Fruit fly (Drosophila melanogaster) whole organism, embryonic: Measurements from ENCODE around the gene CG9518.
A peak's percentile ranks its signal among the peaks of the same experiment; 100 is the strongest.

Experiments used
- ATbp ChIP-seq: fragments of 200-800 bp; sonication (Bioruptor generic); optimal IDR thresholded peaks from 2 replicates; lab custom pipeline; 2017; ENCODE audit warnings: missing biosample characterization, mild to moderate bottlenecking, missing genetic modification characterization, missing genetic modification reagents
- B-H1 ChIP-seq: fragments of 200-800 bp; sonication (Bioruptor generic); IDR thresholded peaks from 3 replicates; pipeline ENCODE4 v1.3.6; 2022; ENCODE audit warnings: missing biosample characterization, missing genetic modification characterization
- B-H2 ChIP-seq: fragments of 200-800 bp; sonication (Bioruptor generic); optimal IDR thresholded peaks from 2 replicates; lab custom pipeline; 2018; ENCODE audit warnings: missing biosample characterization, mild to moderate bottlenecking, missing genetic modification characterization
- CG10366 ChIP-seq: fragments of 200-800 bp; sonication (Bioruptor generic); IDR thresholded peaks from 2 replicates; pipeline ENCODE4 v1.3.6; 2022; ENCODE audit warnings: missing biosample characterization, missing genetic modification characterization
- CG10462 ChIP-seq: fragments of 200-800 bp; sonication (Bioruptor generic); optimal IDR thresholded peaks from 2 replicates; lab custom pipeline; 2016; ENCODE audit warnings: missing biosample characterization, missing genetic modification characterization
- CG12744 ChIP-seq: fragments of 200-800 bp; sonication (Bioruptor generic); optimal IDR thresholded peaks from 2 replicates; lab custom pipeline; 2016; ENCODE audit warnings: missing biosample characterization, missing genetic modification characterization
- CG13287 ChIP-seq: fragments of 200-800 bp; sonication (Bioruptor generic); IDR thresholded peaks from 2 replicates; pipeline ENCODE4 v1.3.6; 2022; ENCODE audit warnings: missing biosample characterization, missing genetic modification characterization; ENCODE audit not compliant: partially characterized antibody
- CG15514 ChIP-seq: fragments of 200-800 bp; sonication (Bioruptor generic); optimal IDR thresholded peaks from 3 replicates; lab custom pipeline; 2017; ENCODE audit warnings: missing biosample characterization, missing genetic modification characterization, mild to moderate bottlenecking, moderate library complexity, missing genetic modification reagents
- CG16815 ChIP-seq: fragments of 200-800 bp; sonication (Bioruptor generic); optimal IDR thresholded peaks from 3 replicates; lab custom pipeline; 2017; ENCODE audit warnings: missing biosample characterization, mild to moderate bottlenecking, missing genetic modification characterization
- CG16863 ChIP-seq: fragments of 200-800 bp; sonication (Bioruptor generic); optimal IDR thresholded peaks from 3 replicates; lab custom pipeline; 2016; ENCODE audit warnings: missing biosample characterization, missing genetic modification characterization
- CG1792 ChIP-seq: fragments of 200-800 bp; sonication (Bioruptor generic); optimal IDR thresholded peaks from 2 replicates; lab custom pipeline; 2016; ENCODE audit warnings: missing biosample characterization, missing genetic modification characterization
- CG18599 ChIP-seq: fragments of 200-800 bp; sonication (Bioruptor generic); optimal IDR thresholded peaks from 3 replicates; lab custom pipeline; 2017; ENCODE audit warnings: missing biosample characterization, missing genetic modification characterization, mild to moderate bottlenecking, moderate library complexity, missing genetic modification reagents
- CG30431 ChIP-seq: fragments of 200-800 bp; sonication (Bioruptor generic); optimal IDR thresholded peaks from 2 replicates; lab custom pipeline; 2017; ENCODE audit warnings: missing biosample characterization, missing genetic modification characterization
- CG34422 ChIP-seq: fragments of 200-800 bp; sonication (Bioruptor generic); IDR thresholded peaks from 3 replicates; pipeline ENCODE4 v1.3.6; 2022; ENCODE audit warnings: missing biosample characterization, missing genetic modification characterization
- CG6175 ChIP-seq: fragments of 200-800 bp; sonication (Bioruptor generic); IDR thresholded peaks from 3 replicates; pipeline ENCODE4 v1.3.6; 2022; ENCODE audit warnings: missing biosample characterization, missing genetic modification characterization
- CG6689 ChIP-seq: fragments of 200-800 bp; sonication (Bioruptor generic); IDR thresholded peaks from 2 replicates; pipeline ENCODE4 v1.3.6; 2022; ENCODE audit warnings: missing biosample characterization, missing genetic modification characterization
- CG6813 ChIP-seq: fragments of 200-800 bp; sonication (Bioruptor generic); optimal IDR thresholded peaks from 2 replicates; lab custom pipeline; 2017; ENCODE audit warnings: missing biosample characterization, missing genetic modification characterization, mild to moderate bottlenecking, moderate library complexity, missing genetic modification reagents
- CG9727 ChIP-seq: fragments of 200-800 bp; sonication (Bioruptor generic); optimal IDR thresholded peaks from 3 replicates; lab custom pipeline; 2017; ENCODE audit warnings: missing biosample characterization, mild to moderate bottlenecking, missing genetic modification characterization
- CG9876 ChIP-seq: fragments of 200-800 bp; sonication (Bioruptor generic); optimal IDR thresholded peaks from 2 replicates; lab custom pipeline; 2016; ENCODE audit warnings: missing biosample characterization, missing genetic modification characterization
- CoRest ChIP-seq: fragments of 200-800 bp; sonication (Bioruptor generic); optimal IDR thresholded peaks from 3 replicates; lab custom pipeline; 2018; ENCODE audit warnings: missing biosample characterization, mild to moderate bottlenecking, missing genetic modification characterization, moderate library complexity
- Dbx ChIP-seq: fragments of 200-800 bp; sonication (Bioruptor generic); IDR thresholded peaks from 3 replicates; pipeline ENCODE4 v1.3.6; 2022; ENCODE audit warnings: missing biosample characterization, missing genetic modification characterization
- Dll ChIP-seq: fragments of 200-800 bp; sonication (Bioruptor generic); IDR thresholded peaks from 4 replicates; pipeline ENCODE4 v1.3.6; 2022; ENCODE audit warnings: missing biosample characterization, missing genetic modification characterization; ENCODE audit not compliant: partially characterized antibody
- Fer1 ChIP-seq: fragments of 200-800 bp; sonication (Bioruptor generic); optimal IDR thresholded peaks from 2 replicates; lab custom pipeline; 2017; ENCODE audit warnings: missing biosample characterization, mild to moderate bottlenecking, missing genetic modification characterization
- H2.0 ChIP-seq: fragments of 200-800 bp; sonication (Bioruptor generic); IDR thresholded peaks from 2 replicates; pipeline ENCODE4 v1.3.6; 2022; ENCODE audit warnings: missing biosample characterization, missing genetic modification characterization
- HLH4C ChIP-seq: fragments of 200-800 bp; sonication (Bioruptor generic); IDR thresholded peaks from 3 replicates; pipeline ENCODE4 v1.3.6; 2022; ENCODE audit warnings: missing biosample characterization, missing genetic modification characterization; ENCODE audit not compliant: partially characterized antibody
- HLH54F ChIP-seq: fragments of 200-800 bp; sonication (Bioruptor generic); optimal IDR thresholded peaks from 3 replicates; lab custom pipeline; 2016; ENCODE audit warnings: missing biosample characterization, missing genetic modification characterization
- Hand ChIP-seq: fragments of 200-800 bp; sonication (Bioruptor generic); optimal IDR thresholded peaks from 2 replicates; lab custom pipeline; 2017; ENCODE audit warnings: mild to moderate bottlenecking, missing biosample characterization, missing genetic modification reagents, missing genetic modification characterization
- Hr78 ChIP-seq, 2 experiments: fragments of 200-800 bp in 1 of 2; fragments of >200 bp in 1 of 2; sonication (Bioruptor generic) in 1 of 2; optimal IDR thresholded peaks; 2 replicates each; lab custom pipeline; 2017 to 2019; ENCODE audit warnings: missing biosample characterization in 2 of 2, missing genetic modification characterization in 2 of 2, mild to moderate bottlenecking in 1 of 2, moderate library complexity in 1 of 2
- Sox100B ChIP-seq: fragments of 200-800 bp; sonication (Bioruptor generic); optimal IDR thresholded peaks from 3 replicates; lab custom pipeline; 2018; ENCODE audit warnings: missing biosample characterization, mild to moderate bottlenecking, missing genetic modification characterization
- Sry-δ ChIP-seq: fragments of 200-800 bp; sonication (Bioruptor generic); optimal IDR thresholded peaks from 2 replicates; lab custom pipeline; 2016; ENCODE audit warnings: missing biosample characterization, missing genetic modification characterization
- Trl ChIP-seq, 3 experiments: fragments of >200 bp in 2 of 3; fragments of 200-800 bp in 1 of 3; sonication (Bioruptor generic) in 1 of 3; optimal IDR thresholded peaks; 2 replicates in 1 of 3; 3 replicates in 2 of 3; lab custom pipeline; 2016 to 2017; ENCODE audit warnings: missing biosample characterization in 1 of 3, missing genetic modification characterization in 1 of 3
- ato ChIP-seq: fragments of 200-800 bp; sonication (Bioruptor generic); IDR thresholded peaks from 2 replicates; pipeline ENCODE4 v1.3.6; 2022; ENCODE audit warnings: missing biosample characterization, missing genetic modification characterization; ENCODE audit not compliant: partially characterized antibody
- dimm ChIP-seq: fragments of 200-800 bp; sonication (Bioruptor generic); IDR thresholded peaks from 2 replicates; pipeline ENCODE4 v1.3.6; 2022; ENCODE audit warnings: missing biosample characterization, missing genetic modification characterization
- her ChIP-seq: fragments of 200-800 bp; sonication (Bioruptor generic); optimal IDR thresholded peaks from 2 replicates; lab custom pipeline; 2016; ENCODE audit warnings: missing biosample characterization, missing genetic modification characterization
- insv ChIP-seq, 2 experiments: fragments of 200-800 bp; sonication (Bioruptor generic); optimal IDR thresholded peaks; 3 replicates each; lab custom pipeline; 2016 to 2018; ENCODE audit warnings: missing biosample characterization in 2 of 2, missing genetic modification characterization in 2 of 2
- onecut ChIP-seq: fragments of 200-800 bp; sonication (Bioruptor generic); IDR thresholded peaks from 2 replicates; pipeline ENCODE4 v1.3.6; 2022; ENCODE audit warnings: missing biosample characterization, missing genetic modification characterization
- phol ChIP-seq: fragments of 200-800 bp; sonication (Bioruptor generic); optimal IDR thresholded peaks from 3 replicates; lab custom pipeline; 2018; ENCODE audit warnings: missing biosample characterization, mild to moderate bottlenecking, missing genetic modification characterization, moderate library complexity
- pzg ChIP-seq: fragments of 200-800 bp; sonication (Bioruptor generic); optimal IDR thresholded peaks from 3 replicates; lab custom pipeline; 2018; ENCODE audit warnings: missing biosample characterization, mild to moderate bottlenecking, missing genetic modification characterization, moderate library complexity
- repo ChIP-seq: fragments of 200-800 bp; sonication (Bioruptor generic); optimal IDR thresholded peaks from 2 replicates; lab custom pipeline; 2016; ENCODE audit warnings: missing biosample characterization, missing genetic modification characterization
- row ChIP-seq: fragments of 200-800 bp; sonication (Bioruptor generic); IDR thresholded peaks from 3 replicates; pipeline ENCODE4 v1.3.6; 2022; ENCODE audit warnings: missing biosample characterization, missing genetic modification characterization
- seq ChIP-seq: fragments of 200-800 bp; sonication (Bioruptor generic); IDR thresholded peaks from 2 replicates; pipeline ENCODE4 v1.3.6; 2022; ENCODE audit warnings: missing biosample characterization, missing genetic modification characterization
- sima ChIP-seq: fragments of 200-800 bp; sonication (Bioruptor generic); optimal IDR thresholded peaks from 2 replicates; lab custom pipeline; 2016; ENCODE audit warnings: missing biosample characterization, missing genetic modification characterization
- slbo ChIP-seq: fragments of 200-800 bp; sonication (Bioruptor generic); IDR thresholded peaks from 2 replicates; pipeline ENCODE4 v1.3.6; 2022; ENCODE audit warnings: missing biosample characterization, missing genetic modification characterization
- slou ChIP-seq: fragments of 200-800 bp; sonication (Bioruptor generic); optimal IDR thresholded peaks from 3 replicates; lab custom pipeline; 2016; ENCODE audit warnings: missing biosample characterization, missing genetic modification characterization
- ssp ChIP-seq: fragments of 200-800 bp; sonication (Bioruptor generic); IDR thresholded peaks from 2 replicates; pipeline ENCODE4 v1.3.6; 2022; ENCODE audit warnings: missing biosample characterization, missing genetic modification characterization
- stwl ChIP-seq: fragments of 200-800 bp; sonication (Bioruptor generic); optimal IDR thresholded peaks from 3 replicates; lab custom pipeline; 2018; ENCODE audit warnings: missing biosample characterization, mild to moderate bottlenecking, missing genetic modification characterization, moderate library complexity
- unc-4 ChIP-seq: fragments of 200-800 bp; sonication (Bioruptor generic); IDR thresholded peaks from 2 replicates; pipeline ENCODE4 v1.3.6; 2022; ENCODE audit warnings: missing biosample characterization, missing genetic modification characterization; ENCODE audit not compliant: partially characterized antibody
- zfh1 ChIP-seq: fragments of 200-800 bp; sonication (Bioruptor generic); IDR thresholded peaks from 3 replicates; pipeline ENCODE4 v1.3.6; 2022; ENCODE audit warnings: missing biosample characterization, missing genetic modification characterization

The CG9518 gene

DNA sequence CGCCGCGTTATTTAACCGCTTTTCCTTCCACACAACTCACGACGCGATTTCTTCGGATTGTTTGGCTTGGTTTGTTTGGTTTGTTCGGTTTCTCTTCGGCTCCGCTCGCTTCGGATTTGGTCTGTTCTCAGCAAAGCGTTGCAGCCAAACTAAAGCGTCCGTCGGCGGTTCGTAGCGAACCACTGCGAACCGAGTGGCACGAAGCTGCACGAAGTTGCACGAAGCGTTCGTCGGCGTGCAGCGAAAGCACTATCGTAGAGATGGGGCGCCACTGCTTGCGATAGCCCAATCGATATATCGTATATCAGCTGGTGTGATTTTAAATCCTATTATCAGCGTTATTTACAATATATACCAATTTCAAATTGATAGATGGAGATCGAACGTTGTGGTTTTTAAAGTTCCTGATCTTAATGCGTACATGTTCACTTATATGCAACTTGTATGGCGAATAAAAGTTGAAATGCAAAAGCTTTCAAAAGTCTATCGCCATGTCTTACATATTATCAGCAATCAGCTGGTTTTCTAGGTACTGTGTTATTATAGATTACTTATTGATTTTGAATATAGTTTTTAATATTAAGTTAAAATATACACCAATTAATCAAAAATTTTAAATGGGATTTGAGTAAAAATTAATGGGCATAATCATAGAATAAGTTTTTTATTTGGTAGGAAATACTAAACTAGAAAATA is 44.9 kb downstream of the CG9518 start, which contains the start of gene rut (continued):
- peak; percentile 95 for TF ChIP-seq CG6175 (GFP tag; lab: Robert Waterston, UW)
- TF ChIP-seq CG9727 (GFP tag; lab: Kevin White, UChicago) = no peak
- peak; percentile 91 for TF ChIP-seq unc-4 (GFP tag; lab: Robert Waterston, UW)
- TF ChIP-seq slou (GFP tag; lab: Kevin White, UChicago) = no peak
- TF ChIP-seq CG10366 (GFP tag; lab: Robert Waterston, UW) = peak; percentile 22; the same call in 1 of the 2 replicates
- TF ChIP-seq Dll (GFP tag; lab: Robert Waterston, UW) = peak; percentile 90
- TF ChIP-seq CG12744 (GFP tag; lab: Kevin White, UChicago) = peak; percentile 25
- TF ChIP-seq Fer1 (GFP tag; lab: Kevin White, UChicago) = peak; percentile 17
- no peak for TF ChIP-seq CG10462 (GFP tag; lab: Kevin White, UChicago)
- TF ChIP-seq CG16863 (GFP tag; lab: Kevin White, UChicago) = no peak
- TF ChIP-seq seq (GFP tag; lab: Robert Waterston, UW) = 0 out of 2 replicates have a peak, but pooled peaks have one; percentile 6
- peak; percentile 22; the same call in 1 of the 2 replicates for TF ChIP-seq onecut (GFP tag; lab: Robert Waterston, UW)
- TF ChIP-seq HLH4C (GFP tag; lab: Robert Waterston, UW) = peak; percentile 93
- TF ChIP-seq ssp (GFP tag; lab: Robert Waterston, UW) = 0 out of 2 replicates have a peak, but pooled peaks have one; percentile 21
- TF ChIP-seq CG34422 (GFP tag; lab: Robert Waterston, UW) = peak; percentile 64; the same call in 1 of the 3 replicates
- peak; percentile 89 for TF ChIP-seq row (GFP tag; lab: Robert Waterston, UW)
- 0 out of 2 replicates have a peak, but pooled peaks have one; percentile 7 for TF ChIP-seq CG6689 (GFP tag; lab: Robert Waterston, UW)
- TF ChIP-seq B-H1 (GFP tag; lab: Robert Waterston, UW) = no peak
- TF ChIP-seq Hr78 (GFP tag; optimal IDR thresholded peaks at IDR 0.05; lab: Kevin White, UChicago) = no peak
- peak; percentile 64 for TF ChIP-seq pzg
- peak; percentile 1 for TF ChIP-seq phol
- TF ChIP-seq CG6813 (GFP tag; lab: Kevin White, UChicago) = no peak
- TF ChIP-seq CG9876 (GFP tag; lab: Kevin White, UChicago) = no peak
- TF ChIP-seq dimm (GFP tag; lab: Robert Waterston, UW) = no peak
- peak; percentile 22 for TF ChIP-seq CG18599 (GFP tag; lab: Kevin White, UChicago)
- no peak for TF ChIP-seq her (GFP tag; lab: Kevin White, UChicago)
- TF ChIP-seq CG30431 (GFP tag; lab: Kevin White, UChicago) = no peak
- TF ChIP-seq Dbx (GFP tag; lab: Robert Waterston, UW) = peak; percentile 67
- TF ChIP-seq ato (GFP tag; lab: Robert Waterston, UW) = peak; percentile 92; the same call in 1 of the 2 replicates
- TF ChIP-seq CG13287 (GFP tag; lab: Robert Waterston, UW) = peak; percentile 93
- no peak for TF ChIP-seq repo (GFP tag; lab: Kevin White, UChicago)
- peak; percentile 50; the same call in 1 of the 2 replicates for TF ChIP-seq slbo
- no peak for TF ChIP-seq ATbp (GFP tag; lab: Kevin White, UChicago)
- no peak for TF ChIP-seq sima (GFP tag; lab: Kevin White, UChicago)
- 0 out of 3 replicates have a peak, but pooled peaks have one; percentile 9 for TF ChIP-seq zfh1 (GFP tag; lab: Robert Waterston, UW)
- peak; percentile 91 for TF ChIP-seq Sry-δ (GFP tag; lab: Kevin White, UChicago)
- TF ChIP-seq B-H2 (GFP tag; lab: Kevin White, UChicago) = peak; percentile 33
- TF ChIP-seq insv (GFP tag; optimal IDR thresholded peaks at IDR 0.05; lab: Kevin White, UChicago) = no peak
- no peak for TF ChIP-seq CG16815 (GFP tag; lab: Kevin White, UChicago)
- TF ChIP-seq Sox100B (GFP tag; lab: Kevin White, UChicago) = no peak
- no peak for TF ChIP-seq H2.0
- no peak for TF ChIP-seq Hand (GFP tag; lab: Kevin White, UChicago)
- peak; percentile 23 for TF ChIP-seq HLH54F (GFP tag; lab: Kevin White, UChicago)
- peak; percentile 20 for TF ChIP-seq CoRest
- TF ChIP-seq CG1792 (GFP tag; lab: Kevin White, UChicago) = no peak
- peak; percentile 11 for TF ChIP-seq stwl (tag; lab: Kevin White, UChicago)
- TF ChIP-seq Trl (optimal IDR thresholded peaks at IDR 0.05; lab: Kevin White, UChicago) = no peak
- peak; percentile 49 for TF ChIP-seq Trl (GFP tag; optimal IDR thresholded peaks at IDR 0.05; lab: Kevin White, UChicago)
- peak; percentile 69 for TF ChIP-seq CG15514
